Fruit fly (Drosophila melanogaster): Measurements from ENCODE around the gene cort.
A peak's percentile ranks its signal among the peaks of the same experiment; 100 is the strongest.

The cort gene

dm6 chr2L:6692048-6692447 lies 15.6 kb upstream of the cort start (continued):
- TF ChIP-seq CG6163 (GFP tag; IDR thresholded peaks at IDR 0.05) (peak; percentile 52; the same call in 2 of the 3 replicates), CG15336 (GFP tag; IDR thresholded peaks at IDR 0.05) (peak; percentile 39; the same call in 1 of the 2 replicates), lz (GFP tag; optimal IDR thresholded peaks at IDR 0.05) (no peak), CG4318 (GFP tag; optimal IDR thresholded peaks at IDR 0.05) (no peak), Hr39 (GFP tag; optimal IDR thresholded peaks at IDR 0.05) (peak; percentile 15), CG6276 (GFP tag; optimal IDR thresholded peaks at IDR 0.05) (no peak), svp (GFP tag) (no peak), achi (GFP tag; optimal IDR thresholded peaks at IDR 0.05) (no peak), acj6 (GFP tag; optimal IDR thresholded peaks at IDR 0.05) (peak; percentile 20), vri (GFP tag; optimal IDR thresholded peaks at IDR 0.05) (no peak), dac (GFP tag; optimal IDR thresholded peaks at IDR 0.05) (no peak), cyc (GFP tag; optimal IDR thresholded peaks at IDR 0.05) (no peak), Sox15 (GFP tag; optimal IDR thresholded peaks at IDR 0.05) (no peak), fd59A (GFP tag; optimal IDR thresholded peaks at IDR 0.05) (no peak), Hr38 (GFP tag; optimal IDR thresholded peaks at IDR 0.05) (no peak), Ets96B (tag; optimal IDR thresholded peaks at IDR 0.05) (peak; percentile 8), fkh (GFP tag; optimal IDR thresholded peaks at IDR 0.05) (no peak), OdsH (GFP tag; optimal IDR thresholded peaks at IDR 0.05) (peak; percentile 22), CG8119 (GFP tag; IDR thresholded peaks at IDR 0.05) (peak; percentile 48; the same call in 1 of the 3 replicates), CG16779 (tag; optimal IDR thresholded peaks at IDR 0.05) (no peak), esn (GFP tag; optimal IDR thresholded peaks at IDR 0.05) (no peak), Eip78C (GFP tag) (peak; percentile 31), CG3032 (tag; optimal IDR thresholded peaks at IDR 0.05) (no peak), Hr4 (GFP tag; optimal IDR thresholded peaks at IDR 0.05) (peak; percentile 45), CG1621 (tag; optimal IDR thresholded peaks at IDR 0.05) (no peak), eg (GFP tag; IDR thresholded peaks at IDR 0.05) (no peak), dsx (GFP tag; optimal IDR thresholded peaks at IDR 0.05; ENCODE audit: poor library complexity, severe bottlenecking) (no peak), CG3919 (GFP tag; optimal IDR thresholded peaks at IDR 0.05) (peak; percentile 14)

dm6 chr2L:6686612-6687011 lies 10.2 kb upstream of the cort start, which contains the start of gene CG11327:
CG11327 (minus strand) TSS chr2L:6686712.
- TF ChIP-seq CG6276 (GFP tag; optimal IDR thresholded peaks at IDR 0.05) (no peak), Hr38 (GFP tag; optimal IDR thresholded peaks at IDR 0.05) (no peak), Gug (GFP tag; IDR thresholded peaks at IDR 0.05) (no peak)

DNA sequence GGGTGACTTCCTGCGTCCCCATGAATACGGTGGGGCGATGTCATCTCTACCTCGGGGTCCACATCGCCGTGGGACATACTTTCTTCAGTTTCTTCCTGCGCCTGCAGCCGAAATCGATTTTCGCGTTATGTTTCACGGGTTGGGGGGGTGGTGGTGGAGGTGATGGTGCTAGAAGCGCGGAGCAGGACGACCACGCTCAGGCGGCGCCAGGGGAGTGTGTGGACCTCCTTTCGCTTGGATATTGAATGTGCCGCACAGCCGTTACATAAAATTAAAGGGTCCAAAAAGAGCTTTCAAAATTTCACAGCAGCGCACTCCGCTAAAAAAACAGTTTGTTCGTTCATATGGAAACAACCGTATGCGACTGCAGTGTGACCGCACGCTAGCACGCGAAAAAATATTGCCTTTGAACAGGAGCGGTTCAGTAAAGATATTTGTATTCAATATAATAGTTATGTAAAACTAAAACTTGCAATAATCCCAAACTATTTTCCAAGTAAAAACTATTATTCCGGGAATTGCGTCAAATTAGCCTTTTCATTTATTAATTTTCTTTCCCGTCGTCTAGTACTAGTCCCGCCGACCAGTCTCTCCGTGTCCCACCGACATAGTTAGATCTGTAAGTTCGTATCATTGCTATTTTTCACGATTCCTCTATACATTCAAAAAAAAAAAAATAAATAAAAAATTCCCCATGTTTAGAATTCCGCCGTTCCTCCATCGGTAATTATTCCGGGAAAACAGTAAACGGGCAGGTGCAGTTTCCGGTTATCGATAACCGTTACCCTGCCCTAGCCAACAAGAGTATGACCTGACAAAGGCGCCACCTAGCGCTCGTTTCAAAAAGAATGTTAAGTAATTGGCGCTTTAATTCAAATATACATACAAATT lies 7.8 kb upstream of the cort start, which contains the start of gene Nhe3:
Gene Nhe3 (minus strand): TSS at position 373 of the 891 bp plus-strand sequence.
- peak; percentile 42 for TF ChIP-seq Blimp-1 (GFP tag; optimal IDR thresholded peaks at IDR 0.05)
- peak; percentile 81 for TF ChIP-seq CG34406 (GFP tag; optimal IDR thresholded peaks at IDR 0.05)
- TF ChIP-seq dac (GFP tag; optimal IDR thresholded peaks at IDR 0.05) = peak; percentile 45
- TF ChIP-seq svp (GFP tag) = peak; percentile 87
- peak; percentile 84 for TF ChIP-seq Sox14 (GFP tag; optimal IDR thresholded peaks at IDR 0.05)
- peak; percentile 63 for TF ChIP-seq vri (GFP tag; optimal IDR thresholded peaks at IDR 0.05)
- peak; percentile 61; the same call in 1 of the 2 replicates for TF ChIP-seq CG15336 (GFP tag; IDR thresholded peaks at IDR 0.05)
- TF ChIP-seq Met (GFP tag; optimal IDR thresholded peaks at IDR 0.05) = peak; percentile 27
- TF ChIP-seq achi (GFP tag; optimal IDR thresholded peaks at IDR 0.05) = no peak
- TF ChIP-seq CG4318 (GFP tag; optimal IDR thresholded peaks at IDR 0.05) = no peak
- no peak for TF ChIP-seq dsx (GFP tag; optimal IDR thresholded peaks at IDR 0.05; ENCODE audit: poor library complexity, severe bottlenecking)
- peak; percentile 85 for TF ChIP-seq CG31627 (GFP tag; optimal IDR thresholded peaks at IDR 0.05)
- peak; percentile 27 for TF ChIP-seq fd59A (GFP tag; optimal IDR thresholded peaks at IDR 0.05)
- TF ChIP-seq ss (GFP tag; optimal IDR thresholded peaks at IDR 0.05) = no peak
- TF ChIP-seq OdsH (GFP tag; optimal IDR thresholded peaks at IDR 0.05) = no peak
- TF ChIP-seq CG11294 (GFP tag; IDR thresholded peaks at IDR 0.05) = peak; percentile 62; the same call in 1 of the 2 replicates
- no peak for TF ChIP-seq Hr38 (GFP tag; optimal IDR thresholded peaks at IDR 0.05)
- TF ChIP-seq CG6163 (GFP tag; IDR thresholded peaks at IDR 0.05) = peak; percentile 80; the same call in 2 of the 3 replicates
- peak; percentile 71 for TF ChIP-seq CG3032 (tag; optimal IDR thresholded peaks at IDR 0.05)
- TF ChIP-seq Hr39 (GFP tag; optimal IDR thresholded peaks at IDR 0.05) = peak; percentile 86
- peak; percentile 85 for TF ChIP-seq CG1621 (tag; optimal IDR thresholded peaks at IDR 0.05)
- peak; percentile 94 for TF ChIP-seq Eip78C (GFP tag)
- TF ChIP-seq CG8319 (GFP tag; optimal IDR thresholded peaks at IDR 0.05) = peak; percentile 70
- TF ChIP-seq eg (GFP tag; IDR thresholded peaks at IDR 0.05) = peak; percentile 80
- peak; percentile 80 for TF ChIP-seq Hr4 (GFP tag; optimal IDR thresholded peaks at IDR 0.05)
- TF ChIP-seq topi (GFP tag; optimal IDR thresholded peaks at IDR 0.05) = peak; percentile 81
- peak; percentile 25 for TF ChIP-seq Eip93F (GFP tag; optimal IDR thresholded peaks at IDR 0.05)
- TF ChIP-seq Sox102F (GFP tag; optimal IDR thresholded peaks at IDR 0.05) = no peak
- peak; percentile 94 for TF ChIP-seq CG11902 (GFP tag; optimal IDR thresholded peaks at IDR 0.05)
- TF ChIP-seq Sox15 (GFP tag; optimal IDR thresholded peaks at IDR 0.05) = peak; percentile 71
- peak; percentile 90 for TF ChIP-seq lz (GFP tag; optimal IDR thresholded peaks at IDR 0.05)
- no peak for TF ChIP-seq CG7368 (GFP tag; optimal IDR thresholded peaks at IDR 0.05)
- TF ChIP-seq Gug (GFP tag; IDR thresholded peaks at IDR 0.05) = peak; percentile 40
- TF ChIP-seq Smox (GFP tag; optimal IDR thresholded peaks at IDR 0.05) = no peak
